Worm (Caenorhabditis elegans) whole organism, young adult: ENCODE results near the gene srh-257.

ENCODE experiments used
- B0035.1 ChIP-seq: sonication (generic microtip); optimal IDR thresholded peaks from 2 replicates; lab custom pipeline; 2016; ENCODE audit warnings: missing genetic modification characterization, mild to moderate bottlenecking, missing compliant biosample characterization, missing genotype, missing genetic modification reagents
- B0261.1 ChIP-seq: sonication (generic microtip); optimal IDR thresholded peaks from 2 replicates; lab custom pipeline; 2016; ENCODE audit warnings: mild to moderate bottlenecking, missing genetic modification characterization, moderate library complexity, missing compliant biosample characterization
- C06A6.2 ChIP-seq: fragments of 200-800 bp; sonication (Bioruptor generic); conservative IDR thresholded peaks from 2 replicates; pipeline ENCODE4 v1.3.6; 2022; ENCODE audit warnings: missing genetic modification characterization, missing compliant biosample characterization
- C17E4.6 ChIP-seq: fragments of 200-800 bp; sonication (Bioruptor generic); IDR thresholded peaks from 2 replicates; pipeline ENCODE4 v1.3.6; 2022; ENCODE audit warnings: missing genetic modification reagents, missing genetic modification characterization, missing compliant biosample characterization
- F23B12.7 ChIP-seq: sonication (generic microtip); optimal IDR thresholded peaks from 2 replicates; lab custom pipeline; 2017; ENCODE audit warnings: missing genetic modification characterization, mild to moderate bottlenecking, missing compliant biosample characterization, antibody characterized with exemption, moderate library complexity; ENCODE audit not compliant: insufficient read depth
- F55B11.4 ChIP-seq: sonication (generic microtip); optimal IDR thresholded peaks from 2 replicates; lab custom pipeline; 2016; ENCODE audit warnings: missing compliant biosample characterization, missing genetic modification characterization, borderline replicate concordance; ENCODE audit not compliant: insufficient read depth
- F57C9.4 ChIP-seq: sonication (generic microtip); optimal IDR thresholded peaks from 2 replicates; lab custom pipeline; 2017; ENCODE audit warnings: mild to moderate bottlenecking, missing genetic modification characterization, missing compliant biosample characterization
- K11D2.4 ChIP-seq: fragments of 200-800 bp; sonication (Bioruptor generic); IDR thresholded peaks from 2 replicates; pipeline ENCODE4 v1.3.6; 2022; ENCODE audit warnings: missing genetic modification reagents, missing genetic modification characterization, missing compliant biosample characterization
- Y53G8AR.9 ChIP-seq: fragments of 200-800 bp; sonication (Bioruptor generic); conservative IDR thresholded peaks from 2 replicates; pipeline ENCODE4 v1.3.6; 2022; ENCODE audit warnings: missing genetic modification reagents, missing genetic modification characterization, missing compliant biosample characterization
- attf-5 ChIP-seq: fragments of 200-800 bp; sonication (Bioruptor generic); optimal IDR thresholded peaks from 2 replicates; lab custom pipeline; 2018; ENCODE audit warnings: mild to moderate bottlenecking, missing genetic modification characterization, missing compliant biosample characterization
- attf-6 ChIP-seq: fragments of 200-800 bp; sonication (Bioruptor generic); IDR thresholded peaks from 2 replicates; pipeline ENCODE4 v1.3.6; 2022; ENCODE audit warnings: missing genetic modification reagents, missing genetic modification characterization, missing compliant biosample characterization
- cebp-2 ChIP-seq: fragments of 200-800 bp; sonication (Bioruptor generic); IDR thresholded peaks from 2 replicates; pipeline ENCODE4 v1.3.6; 2022; ENCODE audit warnings: missing genetic modification characterization, missing compliant biosample characterization
- ceh-79 ChIP-seq: sonication (generic microtip); optimal IDR thresholded peaks from 2 replicates; lab custom pipeline; 2017; ENCODE audit warnings: mild to moderate bottlenecking, missing genetic modification characterization, missing compliant biosample characterization
- ceh-91 ChIP-seq: fragments of 200-800 bp; sonication (Bioruptor generic); IDR thresholded peaks from 2 replicates; pipeline ENCODE4 v1.3.6; 2022; ENCODE audit warnings: missing genetic modification reagents, missing genetic modification characterization, missing compliant biosample characterization
- dpff-1 ChIP-seq: sonication (generic microtip); optimal IDR thresholded peaks from 2 replicates; lab custom pipeline; 2017; ENCODE audit warnings: mild to moderate bottlenecking, missing genetic modification characterization, missing compliant biosample characterization
- egl-44 ChIP-seq: fragments of 200-800 bp; sonication (Bioruptor generic); IDR thresholded peaks from 2 replicates; pipeline ENCODE4 v1.3.6; 2022; ENCODE audit warnings: missing genetic modification reagents, missing genetic modification characterization, missing compliant biosample characterization
- ekl-4 ChIP-seq: fragments of 200-800 bp; sonication (Bioruptor generic); IDR thresholded peaks from 2 replicates; pipeline ENCODE4 v1.3.6; 2022; ENCODE audit warnings: missing genetic modification reagents, missing genetic modification characterization, missing compliant biosample characterization
- gei-17 ChIP-seq: fragments of 200-800 bp; sonication (Bioruptor generic); optimal IDR thresholded peaks from 2 replicates; lab custom pipeline; 2018; ENCODE audit warnings: mild to moderate bottlenecking, missing genetic modification characterization, missing compliant biosample characterization
- him-1 ChIP-seq: sonication (generic microtip); optimal IDR thresholded peaks from 2 replicates; lab custom pipeline; 2016; ENCODE audit warnings: missing genotype, missing genetic modification reagents, missing genetic modification characterization, missing compliant biosample characterization
- hlh-12 ChIP-seq: sonication (generic microtip); optimal IDR thresholded peaks from 2 replicates; lab custom pipeline; 2016; ENCODE audit warnings: missing genetic modification characterization, missing compliant biosample characterization
- hmg-1.2 ChIP-seq: fragments of 200-800 bp; sonication (Bioruptor generic); IDR thresholded peaks from 2 replicates; pipeline ENCODE4 v1.3.6; 2022; ENCODE audit warnings: missing genetic modification reagents, missing genetic modification characterization, missing compliant biosample characterization
- lir-1 ChIP-seq: fragments of 200-800 bp; sonication (Bioruptor generic); conservative IDR thresholded peaks from 2 replicates; pipeline ENCODE4 v1.3.6; 2022; ENCODE audit warnings: missing genetic modification reagents, missing genetic modification characterization, missing compliant biosample characterization
- madf-10 ChIP-seq: sonication (generic microtip); optimal IDR thresholded peaks from 2 replicates; lab custom pipeline; 2016; ENCODE audit warnings: mild to moderate bottlenecking, missing genetic modification characterization, missing compliant biosample characterization
- mel-28 ChIP-seq: sonication (generic microtip); optimal IDR thresholded peaks from 2 replicates; lab custom pipeline; 2016; ENCODE audit warnings: borderline replicate concordance, mild to moderate bottlenecking, missing genetic modification characterization, missing compliant biosample characterization
- nfyb-1 ChIP-seq: fragments of 200-800 bp; sonication (Bioruptor generic); IDR thresholded peaks from 2 replicates; pipeline ENCODE4 v1.3.6; 2022; ENCODE audit warnings: missing genetic modification reagents, missing genetic modification characterization, missing compliant biosample characterization
- nhr-90 ChIP-seq: sonication (generic microtip); optimal IDR thresholded peaks from 2 replicates; lab custom pipeline; 2016; ENCODE audit warnings: missing genotype, mild to moderate bottlenecking, missing genetic modification characterization, missing compliant biosample characterization
- pbrm-1 ChIP-seq: fragments of 200-800 bp; sonication (Bioruptor generic); IDR thresholded peaks from 2 replicates; pipeline ENCODE4 v1.3.6; 2022; ENCODE audit warnings: missing genetic modification reagents, missing genetic modification characterization, missing compliant biosample characterization
- rcor-1 ChIP-seq: fragments of 200-800 bp; sonication (Bioruptor generic); IDR thresholded peaks from 2 replicates; pipeline ENCODE4 v1.3.6; 2022; ENCODE audit warnings: missing genetic modification reagents, missing genetic modification characterization, missing compliant biosample characterization
- rec-8 ChIP-seq, 2 experiments: sonication (generic microtip); optimal IDR thresholded peaks; 2 replicates each; lab custom pipeline; 2016; ENCODE audit warnings: mild to moderate bottlenecking in 2 of 2, missing genetic modification characterization in 2 of 2, missing genetic modification reagents in 2 of 2, missing genotype in 2 of 2, missing biosample characterization in 1 of 2, missing compliant biosample characterization in 1 of 2, moderate library complexity in 1 of 2
- sdz-38 ChIP-seq: sonication (generic microtip); optimal IDR thresholded peaks from 2 replicates; lab custom pipeline; 2016; ENCODE audit warnings: missing genotype, missing genetic modification characterization, missing compliant biosample characterization
- sptf-2 ChIP-seq: fragments of 200-800 bp; sonication (Bioruptor generic); optimal IDR thresholded peaks from 2 replicates; lab custom pipeline; 2018; ENCODE audit warnings: mild to moderate bottlenecking, missing genetic modification characterization, missing compliant biosample characterization
- tbx-9 ChIP-seq: sonication (generic microtip); optimal IDR thresholded peaks from 2 replicates; lab custom pipeline; 2016; ENCODE audit warnings: borderline replicate concordance, missing genetic modification characterization, inconsistent platforms, missing compliant biosample characterization
- xnd-1 ChIP-seq: sonication (generic microtip); optimal IDR thresholded peaks from 2 replicates; lab custom pipeline; 2016; ENCODE audit warnings: missing genotype, missing genetic modification reagents, missing genetic modification characterization, missing compliant biosample characterization
- ztf-18 ChIP-seq: sonication (generic microtip); optimal IDR thresholded peaks from 2 replicates; lab custom pipeline; 2016; ENCODE audit warnings: missing genotype, mild to moderate bottlenecking, missing genetic modification characterization, missing compliant biosample characterization

Gene srh-257

ce11 chrV:15397139-15397538 lies 9.9 kb upstream of the srh-257 start (continued):
- TF ChIP-seq nhr-90 (tag; lab: Kevin White, UChicago), result no peak
- TF ChIP-seq cebp-2 (GFP tag; lab: Robert Waterston, UW), result no peak
- TF ChIP-seq him-1 (tag; lab: Kevin White, UChicago), result peak; percentile 37
- no peak for TF ChIP-seq F23B12.7 (tag; lab: Kevin White, UChicago)

- TF ChIP-seq tbx-9 (tag; lab: Kevin White, UChicago) (no peak), lir-1 (no peak), ceh-91 (GFP tag; lab: Robert Waterston, UW) (no peak), C06A6.2 (GFP tag; lab: Robert Waterston, UW) (no peak), attf-5 (GFP tag; lab: Kevin White, UChicago) (no peak), K11D2.4 (no peak), gei-17 (GFP tag; lab: Kevin White, UChicago) (no peak), F57C9.4 (tag; lab: Kevin White, UChicago) (no peak), ekl-4 (no peak), F55B11.4 (tag; lab: Kevin White, UChicago) (no peak), nfyb-1 (GFP tag; lab: Robert Waterston, UW) (no peak), hlh-12 (tag; lab: Kevin White, UChicago) (no peak), mel-28 (tag; lab: Kevin White, UChicago) (no peak), pbrm-1 (GFP tag; lab: Robert Waterston, UW) (no peak), ztf-18 (tag; lab: Kevin White, UChicago) (no peak), sptf-2 (GFP tag; lab: Kevin White, UChicago) (no peak), attf-6 (GFP tag; lab: Robert Waterston, UW) (no peak), egl-44 (GFP tag; lab: Robert Waterston, UW) (no peak), rec-8 (tag; optimal IDR thresholded peaks at IDR 0.05; lab: Kevin White, UChicago) (no peak), ceh-79 (tag; lab: Kevin White, UChicago) (no peak)
These were observed 8.3 kb upstream of the srh-257 start, which contains the start of gene fbxa-199 for ce11 chrV:15398728-15399127. fbxa-199 (minus strand) TSS chrV:15398828.

ce11 chrV:15399691-15400377 lies 7.2 kb upstream of the srh-257 start, which contains the start of the genes T06E6.15 and sri-7:
T06E6.15 (minus strand) TSS chrV:15399791.
sri-7 (plus strand) TSS chrV:15400327.
- TF ChIP-seq B0261.1, result no peak
- no peak for TF ChIP-seq madf-10
- no peak for TF ChIP-seq ztf-18 (tag; lab: Kevin White, UChicago)
- no peak for TF ChIP-seq nfyb-1 (GFP tag; lab: Robert Waterston, UW)
- TF ChIP-seq hmg-1.2 (GFP tag; lab: Robert Waterston, UW), result no peak
- no peak for TF ChIP-seq mel-28 (tag; lab: Kevin White, UChicago)
- TF ChIP-seq dpff-1 (tag; lab: Kevin White, UChicago), result no peak
- TF ChIP-seq C17E4.6 (GFP tag; lab: Robert Waterston, UW), result no peak
- TF ChIP-seq xnd-1 (tag; lab: Kevin White, UChicago), result no peak
- no peak for TF ChIP-seq Y53G8AR.9
- no peak for TF ChIP-seq B0035.1 (tag; lab: Kevin White, UChicago)
- TF ChIP-seq sdz-38 (tag; lab: Kevin White, UChicago), result no peak
- TF ChIP-seq rcor-1 (GFP tag; lab: Robert Waterston, UW), result no peak
- TF ChIP-seq, all 124 proteins: peak for 0
